Fruit fly (Drosophila melanogaster) whole organism, embryonic: Measurements from ENCODE around the gene Ptp4E.
A peak's percentile ranks its signal among the peaks of the same experiment; 100 is the strongest.

Experiments
- Bgb ChIP-seq: fragments of 200-800 bp; sonication (Bioruptor generic); IDR thresholded peaks from 2 replicates; pipeline ENCODE4 v1.3.6; 2022; ENCODE audit warnings: missing biosample characterization, missing genetic modification characterization; ENCODE audit not compliant: partially characterized antibody
- CG10147 ChIP-seq: fragments of 200-800 bp; sonication (Bioruptor generic); optimal IDR thresholded peaks from 2 replicates; lab custom pipeline; 2019; ENCODE audit warnings: missing biosample characterization, mild to moderate bottlenecking, missing genetic modification characterization, moderate library complexity
- CG11456 ChIP-seq: fragments of 200-800 bp; sonication (Bioruptor generic); IDR thresholded peaks from 3 replicates; pipeline ENCODE4 v1.3.6; 2022; ENCODE audit warnings: missing biosample characterization, missing genetic modification characterization
- CG12744 ChIP-seq: fragments of 200-800 bp; sonication (Bioruptor generic); optimal IDR thresholded peaks from 2 replicates; lab custom pipeline; 2016; ENCODE audit warnings: missing biosample characterization, missing genetic modification characterization
- CG13424 ChIP-seq: fragments of 200-800 bp; sonication (Bioruptor generic); optimal IDR thresholded peaks from 2 replicates; lab custom pipeline; 2019; ENCODE audit warnings: missing biosample characterization, mild to moderate bottlenecking, missing genetic modification characterization, moderate library complexity
- CG14014 ChIP-seq: fragments of 200-800 bp; sonication (Bioruptor generic); IDR thresholded peaks from 2 replicates; pipeline ENCODE4 v1.3.6; 2022; ENCODE audit warnings: missing biosample characterization, missing genetic modification characterization
- CG15696 ChIP-seq: fragments of 200-800 bp; sonication (Bioruptor generic); optimal IDR thresholded peaks from 2 replicates; lab custom pipeline; 2019; ENCODE audit warnings: missing biosample characterization, mild to moderate bottlenecking, missing genetic modification characterization, moderate library complexity
- CG17802 ChIP-seq: fragments of 200-800 bp; sonication (Bioruptor generic); optimal IDR thresholded peaks from 2 replicates; lab custom pipeline; 2018; ENCODE audit warnings: missing biosample characterization, mild to moderate bottlenecking, missing genetic modification characterization, moderate library complexity
- CG18011 ChIP-seq: fragments of 200-800 bp; sonication (Bioruptor generic); optimal IDR thresholded peaks from 2 replicates; lab custom pipeline; 2017; ENCODE audit warnings: missing biosample characterization, missing genetic modification characterization, mild to moderate bottlenecking, moderate library complexity, missing genotype
- CG2712 ChIP-seq: fragments of 200-800 bp; optimal IDR thresholded peaks from 3 replicates; lab custom pipeline; 2019; ENCODE audit warnings: missing biosample characterization, mild to moderate bottlenecking, missing genetic modification characterization, moderate library complexity
- CG31365 ChIP-seq: fragments of 200-800 bp; sonication (Bioruptor generic); optimal IDR thresholded peaks from 2 replicates; lab custom pipeline; 2018; ENCODE audit warnings: missing biosample characterization, mild to moderate bottlenecking, missing genetic modification characterization
- CG32532 ChIP-seq: fragments of 200-800 bp; sonication (Bioruptor generic); IDR thresholded peaks from 2 replicates; pipeline ENCODE4 v1.3.6; 2022; ENCODE audit warnings: missing biosample characterization, missing genetic modification characterization
- CG4282 ChIP-seq: fragments of 200-800 bp; sonication (Bioruptor generic); optimal IDR thresholded peaks from 2 replicates; lab custom pipeline; 2016; ENCODE audit warnings: missing biosample characterization, missing genetic modification characterization
- CG6854 ChIP-seq: fragments of 200-800 bp; sonication (Bioruptor generic); optimal IDR thresholded peaks from 3 replicates; lab custom pipeline; 2017; ENCODE audit warnings: missing biosample characterization, mild to moderate bottlenecking, missing genetic modification characterization
- CG7786 ChIP-seq: fragments of 200-800 bp; sonication (Bioruptor generic); optimal IDR thresholded peaks from 2 replicates; lab custom pipeline; 2016; ENCODE audit warnings: missing biosample characterization, missing genetic modification characterization
- CG8478 ChIP-seq: fragments of >200 bp; optimal IDR thresholded peaks from 2 replicates; lab custom pipeline; 2018
- CHES-1-like ChIP-seq: fragments of 200-800 bp; sonication (Bioruptor generic); optimal IDR thresholded peaks from 2 replicates; lab custom pipeline; 2016; ENCODE audit warnings: missing biosample characterization, missing genetic modification characterization
- Dad ChIP-seq: fragments of 200-800 bp; sonication (Bioruptor generic); optimal IDR thresholded peaks from 3 replicates; lab custom pipeline; 2016; ENCODE audit warnings: missing biosample characterization, missing genetic modification characterization
- Doc2 ChIP-seq: fragments of 200-800 bp; sonication (Bioruptor generic); IDR thresholded peaks from 2 replicates; pipeline ENCODE4 v1.3.6; 2022; ENCODE audit warnings: missing biosample characterization, missing genetic modification characterization
- Ets65A ChIP-seq: fragments of 200-800 bp; sonication (Bioruptor generic); peaks from one replicate; lab custom pipeline; 2016; ENCODE audit warnings: missing biosample characterization, missing genetic modification characterization
- Hr3 ChIP-seq: fragments of 200-800 bp; sonication (Bioruptor generic); optimal IDR thresholded peaks from 3 replicates; lab custom pipeline; 2016; ENCODE audit warnings: missing biosample characterization, missing genetic modification characterization
- Med ChIP-seq: fragments of 200-800 bp; sonication (Bioruptor generic); peaks from one replicate; lab custom pipeline; 2016; ENCODE audit warnings: missing biosample characterization, missing genetic modification characterization, mild to moderate bottlenecking, inconsistent platforms, moderate library complexity
- Meics ChIP-seq: fragments of 200-800 bp; sonication (Bioruptor generic); optimal IDR thresholded peaks from 2 replicates; lab custom pipeline; 2017; ENCODE audit warnings: missing biosample characterization, mild to moderate bottlenecking, missing genetic modification characterization
- Scr ChIP-seq: fragments of 200-800 bp; sonication (Bioruptor generic); IDR thresholded peaks from 2 replicates; pipeline ENCODE4 v1.3.6; 2022; ENCODE audit warnings: missing biosample characterization, missing genetic modification characterization; ENCODE audit not compliant: partially characterized antibody
- Vsx1 ChIP-seq: fragments of 200-800 bp; sonication (Bioruptor generic); optimal IDR thresholded peaks from 2 replicates; lab custom pipeline; 2017; ENCODE audit warnings: missing biosample characterization, mild to moderate bottlenecking, missing genetic modification characterization, missing genetic modification reagents
- ac ChIP-seq: fragments of 200-800 bp; sonication (Bioruptor generic); optimal IDR thresholded peaks from 3 replicates; lab custom pipeline; 2017; ENCODE audit warnings: missing biosample characterization, mild to moderate bottlenecking, missing genetic modification characterization
- ap ChIP-seq: fragments of 200-800 bp; sonication (Bioruptor generic); IDR thresholded peaks from 2 replicates; pipeline ENCODE4 v1.3.6; 2022; ENCODE audit warnings: missing biosample characterization, missing genetic modification characterization
- bowl ChIP-seq: fragments of 200-800 bp; sonication (Bioruptor generic); IDR thresholded peaks from 2 replicates; pipeline ENCODE4 v1.3.6; 2022; ENCODE audit warnings: missing biosample characterization, missing genetic modification characterization
- chif ChIP-seq, 2 experiments: fragments of 200-800 bp; sonication (Bioruptor generic); optimal IDR thresholded peaks; 3 replicates each; lab custom pipeline; 2016; ENCODE audit warnings: missing biosample characterization in 2 of 2, missing genetic modification characterization in 2 of 2
- da ChIP-seq: fragments of 200-800 bp; sonication (Bioruptor generic); optimal IDR thresholded peaks from 2 replicates; lab custom pipeline; 2016; ENCODE audit warnings: missing biosample characterization, missing genetic modification characterization
- dati ChIP-seq: fragments of 200-800 bp; sonication (Bioruptor generic); IDR thresholded peaks from 2 replicates; pipeline ENCODE4 v1.3.6; 2022; ENCODE audit warnings: missing biosample characterization, missing genetic modification characterization
- gcm2 ChIP-seq: fragments of 200-800 bp; sonication (Bioruptor generic); optimal IDR thresholded peaks from 2 replicates; lab custom pipeline; 2016; ENCODE audit warnings: missing biosample characterization, missing genetic modification characterization
- gem ChIP-seq: fragments of 200-800 bp; sonication (Bioruptor generic); optimal IDR thresholded peaks from 2 replicates; lab custom pipeline; 2019; ENCODE audit warnings: missing biosample characterization, mild to moderate bottlenecking, missing genetic modification characterization, moderate library complexity
- gfzf ChIP-seq: fragments of 200-800 bp; sonication (Bioruptor generic); optimal IDR thresholded peaks from 2 replicates; lab custom pipeline; 2016; ENCODE audit warnings: missing biosample characterization, mild to moderate bottlenecking, missing genetic modification characterization, moderate library complexity
- gsb ChIP-seq: fragments of 200-800 bp; sonication (Bioruptor generic); IDR thresholded peaks from 2 replicates; pipeline ENCODE4 v1.3.6; 2022; ENCODE audit warnings: missing biosample characterization, missing genetic modification characterization
- insv ChIP-seq, 2 experiments: fragments of 200-800 bp; sonication (Bioruptor generic); optimal IDR thresholded peaks; 3 replicates each; lab custom pipeline; 2016 to 2018; ENCODE audit warnings: missing biosample characterization in 2 of 2, missing genetic modification characterization in 2 of 2
- lab ChIP-seq: fragments of 200-800 bp; sonication (Bioruptor generic); optimal IDR thresholded peaks from 3 replicates; lab custom pipeline; 2017; ENCODE audit warnings: missing biosample characterization, missing genetic modification characterization, mild to moderate bottlenecking, moderate library complexity, missing genetic modification reagents
- mld ChIP-seq: fragments of 200-800 bp; sonication (Bioruptor generic); IDR thresholded peaks from 3 replicates; pipeline ENCODE4 v1.3.6; 2022; ENCODE audit warnings: missing biosample characterization, missing genetic modification characterization; ENCODE audit not compliant: partially characterized antibody
- org-1 ChIP-seq: fragments of 200-800 bp; sonication (Bioruptor generic); optimal IDR thresholded peaks from 2 replicates; lab custom pipeline; 2017; ENCODE audit warnings: missing biosample characterization, missing genetic modification characterization
- otp ChIP-seq: fragments of 200-800 bp; sonication (Bioruptor generic); IDR thresholded peaks from 3 replicates; pipeline ENCODE4, ENCODE4 v1.3.6; 2022; ENCODE audit warnings: missing biosample characterization, missing genetic modification characterization
- peb ChIP-seq: fragments of 200-800 bp; sonication (Bioruptor generic); IDR thresholded peaks from 2 replicates; pipeline ENCODE4 v1.3.6; 2022; ENCODE audit warnings: missing biosample characterization, missing genetic modification characterization
- prd ChIP-seq, 3 experiments: fragments of >200 bp in 2 of 3; fragments of 200-800 bp in 1 of 3; sonication (Bioruptor generic) in 1 of 3; optimal IDR thresholded peaks in 2 of 3; IDR thresholded peaks in 1 of 3; 2 replicates in 2 of 3; 3 replicates in 1 of 3; pipeline versions ENCODE4 v1.3.6 to Lab custom; 2017 to 2022; ENCODE audit warnings: missing biosample characterization in 1 of 3, missing genetic modification characterization in 1 of 3
- pzg ChIP-seq: fragments of 200-800 bp; sonication (Bioruptor generic); optimal IDR thresholded peaks from 3 replicates; lab custom pipeline; 2018; ENCODE audit warnings: missing biosample characterization, mild to moderate bottlenecking, missing genetic modification characterization, moderate library complexity
- run ChIP-seq: fragments of 200-800 bp; sonication (Bioruptor generic); optimal IDR thresholded peaks from 3 replicates; lab custom pipeline; 2018; ENCODE audit warnings: missing biosample characterization, mild to moderate bottlenecking, missing genetic modification characterization
- sc ChIP-seq, 3 experiments: fragments of >200 bp in 2 of 3; fragments of 200-800 bp in 1 of 3; sonication (Bioruptor generic) in 1 of 3; optimal IDR thresholded peaks; 2 replicates in 2 of 3; 3 replicates in 1 of 3; lab custom pipeline; 2017; ENCODE audit warnings: mild to moderate bottlenecking in 1 of 3, missing biosample characterization in 1 of 3, missing genetic modification characterization in 1 of 3, missing genetic modification reagents in 1 of 3
- slbo ChIP-seq: fragments of 200-800 bp; sonication (Bioruptor generic); IDR thresholded peaks from 2 replicates; pipeline ENCODE4 v1.3.6; 2022; ENCODE audit warnings: missing biosample characterization, missing genetic modification characterization
- so ChIP-seq: fragments of 200-800 bp; sonication (Bioruptor generic); IDR thresholded peaks from 3 replicates; pipeline ENCODE4 v1.3.6; 2022; ENCODE audit warnings: missing biosample characterization, missing genetic modification characterization
- stc ChIP-seq: fragments of 200-800 bp; sonication (Bioruptor generic); IDR thresholded peaks from 2 replicates; pipeline ENCODE4 v1.3.6; 2022; ENCODE audit warnings: missing biosample characterization, missing genetic modification characterization
- vnd ChIP-seq: fragments of 200-800 bp; sonication (Bioruptor generic); IDR thresholded peaks from 3 replicates; pipeline ENCODE4 v1.3.6; 2022; ENCODE audit warnings: missing biosample characterization, missing genetic modification characterization; ENCODE audit not compliant: partially characterized antibody
- wdn ChIP-seq: fragments of 200-800 bp; sonication (Bioruptor generic); IDR thresholded peaks from 2 replicates; pipeline ENCODE4 v1.3.6; 2022; ENCODE audit warnings: missing biosample characterization, missing genetic modification characterization
- yki ChIP-seq: fragments of >200 bp; optimal IDR thresholded peaks from 3 replicates; lab custom pipeline; 2018

The Ptp4E gene

DNA sequence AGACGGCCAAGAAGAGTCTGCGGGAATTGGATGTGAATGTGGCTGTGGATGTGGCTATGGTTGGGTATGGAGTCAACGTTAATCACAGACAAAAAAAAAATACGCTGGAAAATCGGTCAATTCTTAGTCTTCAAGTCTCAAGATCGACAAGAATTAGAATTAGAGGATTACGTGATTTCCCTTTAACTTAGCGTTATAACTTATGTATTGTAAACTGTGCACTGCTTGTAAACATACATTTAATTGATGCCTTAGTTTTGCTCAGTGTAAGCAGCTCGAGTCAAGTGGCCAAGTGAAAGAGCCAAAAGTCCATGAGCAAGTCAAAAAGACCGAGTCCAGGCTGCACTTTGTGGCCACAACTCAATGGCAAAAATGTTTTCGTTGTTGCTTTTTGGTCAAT is 31.0 kb downstream of the Ptp4E start (continued):
- TF ChIP-seq mld (GFP tag; lab: Robert Waterston, UW) (no peak), prd (optimal IDR thresholded peaks at IDR 0.05; lab: Kevin White, UChicago) (no peak), prd (GFP tag; IDR thresholded peaks at IDR 0.05; lab: Robert Waterston, UW) (peak; percentile 66; the same call in 2 of the 3 replicates), bowl (GFP tag; lab: Robert Waterston, UW) (no peak), yki (lab: Kevin White, UChicago) (no peak), CG15696 (no peak), Scr (GFP tag; lab: Robert Waterston, UW) (no peak), CG4282 (GFP tag; lab: Kevin White, UChicago) (no peak), CG12744 (GFP tag; lab: Kevin White, UChicago) (no peak), ap (GFP tag; lab: Robert Waterston, UW) (no peak), stc (GFP tag; lab: Robert Waterston, UW) (no peak; the same call in 1 of the 2 replicates), CG7786 (no peak), CG13424 (tag; lab: Kevin White, UChicago) (no peak), dati (no peak), CG11456 (no peak), peb (GFP tag; lab: Robert Waterston, UW) (no peak), CG10147 (GFP tag; lab: Kevin White, UChicago) (no peak), lab (GFP tag; lab: Kevin White, UChicago) (no peak), wdn (GFP tag; lab: Robert Waterston, UW) (no peak), insv (GFP tag; optimal IDR thresholded peaks at IDR 0.05; lab: Kevin White, UChicago) (no peak), otp (GFP tag; lab: Robert Waterston, UW) (0 out of 3 replicates have a peak, but pooled peaks have one; percentile 26), run (tag; lab: Kevin White, UChicago) (no peak), slbo (GFP tag; lab: Robert Waterston, UW) (no peak), Bgb (no peak), Dad (no peak), CG14014 (GFP tag; lab: Robert Waterston, UW) (no peak), gsb (GFP tag; lab: Robert Waterston, UW) (no peak), Ets65A (GFP tag; lab: Kevin White, UChicago) (no peak), Hr3 (GFP tag; lab: Kevin White, UChicago) (peak; percentile 12), ac (GFP tag; lab: Kevin White, UChicago) (no peak), so (GFP tag; lab: Robert Waterston, UW) (0 out of 3 replicates have a peak, but pooled peaks have one; percentile 46), CG6854 (GFP tag; lab: Kevin White, UChicago) (no peak), gfzf (GFP tag; lab: Kevin White, UChicago) (no peak), pzg (GFP tag; lab: Kevin White, UChicago) (no peak), CG18011 (no peak), vnd (GFP tag; lab: Robert Waterston, UW) (no peak), CG17802 (tag; lab: Kevin White, UChicago) (no peak), Doc2 (GFP tag; lab: Robert Waterston, UW) (no peak), chif (GFP tag; optimal IDR thresholded peaks at IDR 0.05; lab: Kevin White, UChicago) (peak; percentile 13 to 33), Med (GFP tag; lab: Kevin White, UChicago) (no peak), CG8478 (lab: Kevin White, UChicago) (no peak), da (GFP tag; lab: Kevin White, UChicago) (no peak), org-1 (GFP tag; lab: Kevin White, UChicago) (peak; percentile 52), Meics (no peak), gcm2 (GFP tag; lab: Kevin White, UChicago) (no peak), CG32532 (GFP tag; lab: Robert Waterston, UW) (no peak), CHES-1-like (GFP tag; lab: Kevin White, UChicago) (no peak), gem (tag; lab: Kevin White, UChicago) (peak; percentile 46), CG2712 (tag; lab: Kevin White, UChicago) (peak; percentile 20), CG31365 (tag; lab: Kevin White, UChicago) (no peak), Vsx1 (GFP tag; lab: Kevin White, UChicago) (no peak), sc (optimal IDR thresholded peaks at IDR 0.05; lab: Kevin White, UChicago) (no peak), sc (GFP tag; optimal IDR thresholded peaks at IDR 0.05; lab: Kevin White, UChicago) (no peak)
